Worm (Caenorhabditis elegans) whole organism, young adult: Measurements from ENCODE around the gene oac-48.

ENCODE experiments used
- T07F8.4 ChIP-seq: sonication (generic microtip); optimal IDR thresholded peaks from 2 replicates; lab custom pipeline; 2016; ENCODE audit warnings: mild to moderate bottlenecking, missing genetic modification characterization, moderate library complexity, missing compliant biosample characterization
- atf-7 ChIP-seq: sonication (generic microtip); optimal IDR thresholded peaks from 2 replicates; lab custom pipeline; 2017; ENCODE audit warnings: mild to moderate bottlenecking, missing genetic modification characterization, missing compliant biosample characterization
- lin-35 ChIP-seq, 3 experiments: fragments of 150-350 bp in 2 of 3; sonication (generic microtip) in 1 of 3; optimal IDR thresholded peaks; 2 replicates each; lab custom pipeline; 2014 to 2018; ENCODE audit warnings: missing biosample characterization in 3 of 3, missing genetic modification characterization in 3 of 3, missing genetic modification reagents in 3 of 3
- lin-40 ChIP-seq: sonication (generic microtip); optimal IDR thresholded peaks from 2 replicates; lab custom pipeline; 2016; ENCODE audit warnings: missing genetic modification characterization, mild to moderate bottlenecking, missing compliant biosample characterization, missing genotype, missing genetic modification reagents
- unc-62 ChIP-seq: fragments of 150-350 bp; optimal IDR thresholded peaks from 2 replicates; lab custom pipeline; 2014; ENCODE audit warnings: missing biosample characterization, missing genetic modification reagents, missing genetic modification characterization
- ztf-22 ChIP-seq: fragments of 200-800 bp; sonication (Bioruptor generic); optimal IDR thresholded peaks from 2 replicates; lab custom pipeline; 2018; ENCODE audit warnings: mild to moderate bottlenecking, missing genetic modification characterization, moderate library complexity, missing compliant biosample characterization

DNA sequence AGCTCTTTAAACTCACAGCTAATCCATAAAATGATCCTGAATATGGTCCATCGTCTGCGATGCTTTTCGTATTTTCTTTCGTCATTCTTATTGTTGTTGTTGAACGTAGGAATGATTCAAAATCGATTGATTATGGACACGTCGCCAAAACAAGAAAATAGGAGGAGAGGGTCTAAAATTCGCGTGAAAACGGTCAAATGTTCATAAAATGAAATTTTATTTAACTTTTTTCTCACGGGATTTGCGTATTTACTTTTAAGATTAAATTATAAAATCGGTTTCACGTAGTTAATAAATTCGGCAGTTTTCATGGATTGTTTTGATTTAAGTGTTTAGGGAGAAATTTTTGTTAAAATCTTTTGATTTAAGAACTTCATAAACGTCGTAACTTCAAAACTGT lies 24.5 kb upstream of the oac-48 start, which contains the start of gene C08F11.10:
- TF ChIP-seq lin-40 (tag; lab: Kevin White, UChicago) (no peak), lin-35 (GFP tag; optimal IDR thresholded peaks at IDR 0.05; lab: Kevin White, UChicago) (no peak), unc-62 (GFP tag; lab: Kevin White, UChicago) (no peak), atf-7 (no peak), T07F8.4 (no peak), ztf-22 (GFP tag; lab: Kevin White, UChicago) (no peak)
